Fruit fly (Drosophila melanogaster): ENCODE measurements around the gene CG16956.

CG16956 gene

DNA sequence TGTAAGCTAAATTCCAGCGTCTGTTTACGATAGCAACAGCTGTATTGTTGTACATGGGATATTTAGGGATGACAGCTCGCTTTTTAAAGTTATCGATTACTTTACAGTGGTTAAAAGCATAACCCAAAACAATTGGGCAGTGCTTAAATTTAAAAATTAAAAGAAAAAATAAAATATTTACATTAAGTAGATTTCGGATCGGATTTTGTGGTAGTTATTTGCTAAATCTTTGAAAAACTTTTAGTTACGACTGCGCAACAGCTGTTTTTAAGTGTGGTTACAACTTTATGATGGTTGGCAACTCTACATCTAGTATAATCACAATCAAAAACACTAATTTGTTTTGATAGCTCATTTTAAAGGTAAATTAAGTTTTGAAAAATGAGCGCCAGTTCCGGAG is 27.1 kb downstream of the CG16956 start, which contains the start of the genes Ing5 and CG7099:
Ing5 (minus strand) TSS at position 58 of the 400 bp plus-strand sequence.
CG7099 (plus strand) TSS at position 317 of the 400 bp plus-strand sequence.
- no peak for TF ChIP-seq EcR (GFP tag; optimal IDR thresholded peaks at IDR 0.05)
- TF ChIP-seq CG12605 (GFP tag; IDR thresholded peaks at IDR 0.05): peak; percentile 89
- peak; percentile 88 for TF ChIP-seq CG34367 (tag; optimal IDR thresholded peaks at IDR 0.05)
- no peak for TF ChIP-seq CG13204 (GFP tag; optimal IDR thresholded peaks at IDR 0.05)
- no peak for TF ChIP-seq CG14655 (GFP tag; optimal IDR thresholded peaks at IDR 0.05)
- TF ChIP-seq CG10348 (GFP tag; IDR thresholded peaks at IDR 0.05): peak; percentile 63
- peak; percentile 92 for TF ChIP-seq CG9948 (tag; optimal IDR thresholded peaks at IDR 0.05)
- peak; percentile 93 for TF ChIP-seq Pif1B (GFP tag; optimal IDR thresholded peaks at IDR 0.05)
- peak; percentile 89 for TF ChIP-seq CG8301 (tag; optimal IDR thresholded peaks at IDR 0.05)
- no peak for TF ChIP-seq D1 (tag; optimal IDR thresholded peaks at IDR 0.05)
- peak; percentile 94 for TF ChIP-seq CG17806 (tag; optimal IDR thresholded peaks at IDR 0.05)
- TF ChIP-seq CG8159 (tag; optimal IDR thresholded peaks at IDR 0.05): peak; percentile 93
- no peak for TF ChIP-seq Pif1A (GFP tag; optimal IDR thresholded peaks at IDR 0.05)
- TF ChIP-seq Snoo (tag; optimal IDR thresholded peaks at IDR 0.05): peak; percentile 95
- TF ChIP-seq fd96Ca (GFP tag; IDR thresholded peaks at IDR 0.05): peak; percentile 93
- peak; percentile 96 for TF ChIP-seq CG4496 (GFP tag; IDR thresholded peaks at IDR 0.05)
- peak; percentile 93 for TF ChIP-seq Ets98B (GFP tag; IDR thresholded peaks at IDR 0.05)
- peak; percentile 77 for TF ChIP-seq gl (tag; optimal IDR thresholded peaks at IDR 0.05)
- TF ChIP-seq rn (GFP tag; IDR thresholded peaks at IDR 0.05): peak; percentile 87
- peak; percentile 93 for TF ChIP-seq CG32121 (GFP tag; IDR thresholded peaks at IDR 0.05)
- TF ChIP-seq CG15710 (tag; optimal IDR thresholded peaks at IDR 0.05): peak; percentile 93

DNA sequence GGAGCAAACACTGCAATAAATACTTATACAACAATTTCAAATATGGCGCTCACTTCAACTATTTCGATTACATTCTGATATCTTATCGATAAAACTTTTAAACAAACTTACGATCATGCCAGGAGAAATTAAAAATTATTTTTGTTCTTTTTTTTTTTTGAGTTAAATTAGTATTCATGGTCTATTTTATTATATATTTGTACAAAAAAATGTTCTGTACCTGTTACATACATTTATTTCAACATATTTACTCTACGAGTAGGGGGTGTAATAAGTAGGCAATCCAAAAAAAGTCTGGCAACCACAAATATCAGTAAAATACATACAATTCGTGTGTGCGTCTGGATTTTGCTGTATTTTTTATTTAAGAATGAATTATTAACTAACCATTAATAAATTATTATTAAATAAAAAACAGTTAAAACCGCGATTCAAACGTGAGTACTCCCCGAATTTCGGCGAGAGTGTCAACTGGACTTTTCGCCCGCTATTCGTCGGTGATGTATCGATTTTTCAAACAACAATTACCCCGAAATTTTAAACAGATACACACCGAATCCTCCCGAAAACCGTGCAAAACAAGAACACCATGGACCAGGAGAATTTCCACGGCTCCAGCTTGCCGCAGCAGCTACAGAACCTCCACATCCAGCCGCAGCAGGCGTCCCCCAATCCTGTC is 31.9 kb downstream of the CG16956 start, which contains the start of gene loqs:
loqs (plus strand) TSS at position 302 of the 679 bp plus-strand sequence.
- TF ChIP-seq CG17806 (tag; optimal IDR thresholded peaks at IDR 0.05) (no peak), CG9948 (tag; optimal IDR thresholded peaks at IDR 0.05) (no peak), CG8159 (tag; optimal IDR thresholded peaks at IDR 0.05) (no peak), rn (GFP tag; IDR thresholded peaks at IDR 0.05) (no peak), CG34367 (tag; optimal IDR thresholded peaks at IDR 0.05) (no peak), gl (tag; optimal IDR thresholded peaks at IDR 0.05) (no peak), CG10348 (GFP tag; IDR thresholded peaks at IDR 0.05) (no peak), Pif1A (GFP tag; optimal IDR thresholded peaks at IDR 0.05) (no peak), CG15710 (tag; optimal IDR thresholded peaks at IDR 0.05) (no peak), fd96Ca (GFP tag; IDR thresholded peaks at IDR 0.05) (no peak), Ets98B (GFP tag; IDR thresholded peaks at IDR 0.05) (no peak; the same call in 1 of the 2 replicates)

- TF ChIP-seq CG12605 (GFP tag; IDR thresholded peaks at IDR 0.05) (no peak), CG4496 (GFP tag; IDR thresholded peaks at IDR 0.05) (no peak), Snoo (tag; optimal IDR thresholded peaks at IDR 0.05) (peak; percentile 57), rn (GFP tag; IDR thresholded peaks at IDR 0.05) (no peak), CG8159 (tag; optimal IDR thresholded peaks at IDR 0.05) (no peak), D1 (tag; optimal IDR thresholded peaks at IDR 0.05) (no peak), EcR (GFP tag; optimal IDR thresholded peaks at IDR 0.05) (no peak), Pif1A (GFP tag; optimal IDR thresholded peaks at IDR 0.05) (no peak), CG32121 (GFP tag; IDR thresholded peaks at IDR 0.05) (peak; percentile 36; the same call in 1 of the 2 replicates), CG8301 (tag; optimal IDR thresholded peaks at IDR 0.05) (no peak), CG14655 (GFP tag; optimal IDR thresholded peaks at IDR 0.05) (no peak), fd96Ca (GFP tag; IDR thresholded peaks at IDR 0.05) (0 out of 3 replicates have a peak, but pooled peaks have one; percentile 43), CG34367 (tag; optimal IDR thresholded peaks at IDR 0.05) (no peak), Ets98B (GFP tag; IDR thresholded peaks at IDR 0.05) (peak; percentile 34; the same call in 1 of the 2 replicates), CG15710 (tag; optimal IDR thresholded peaks at IDR 0.05) (peak; percentile 86), Pif1B (GFP tag; optimal IDR thresholded peaks at IDR 0.05) (no peak), CG17806 (tag; optimal IDR thresholded peaks at IDR 0.05) (peak; percentile 38), gl (tag; optimal IDR thresholded peaks at IDR 0.05) (no peak), CG10348 (GFP tag; IDR thresholded peaks at IDR 0.05) (0 out of 2 replicates have a peak, but pooled peaks have one; percentile 22), CG9948 (tag; optimal IDR thresholded peaks at IDR 0.05) (peak; percentile 58), CG13204 (GFP tag; optimal IDR thresholded peaks at IDR 0.05) (no peak)
Measured at dm6 chr2L:13378488-13378964, 35.8 kb downstream of the CG16956 start, which contains the start of the genes CG9302 and beta'COP. TSS of gene CG9302 (minus strand) at chr2L:13378538. TSS of gene beta'COP (plus strand) at chr2L:13378902.

- TF ChIP-seq Pif1A (GFP tag; optimal IDR thresholded peaks at IDR 0.05): no peak
- TF ChIP-seq CG14655 (GFP tag; optimal IDR thresholded peaks at IDR 0.05): no peak
- TF ChIP-seq CG8159 (tag; optimal IDR thresholded peaks at IDR 0.05): no peak
- TF ChIP-seq rn (GFP tag; IDR thresholded peaks at IDR 0.05): no peak
- no peak for TF ChIP-seq CG9948 (tag; optimal IDR thresholded peaks at IDR 0.05)
- TF ChIP-seq gl (tag; optimal IDR thresholded peaks at IDR 0.05): no peak
- no peak for TF ChIP-seq Ets98B (GFP tag; IDR thresholded peaks at IDR 0.05)
- no peak for TF ChIP-seq CG32121 (GFP tag; IDR thresholded peaks at IDR 0.05)
- no peak for TF ChIP-seq CG15710 (tag; optimal IDR thresholded peaks at IDR 0.05)
- TF ChIP-seq CG13204 (GFP tag; optimal IDR thresholded peaks at IDR 0.05): no peak
Measured at dm6 chr2L:13376086-13376485, 38.3 kb downstream of the CG16956 start.

DNA sequence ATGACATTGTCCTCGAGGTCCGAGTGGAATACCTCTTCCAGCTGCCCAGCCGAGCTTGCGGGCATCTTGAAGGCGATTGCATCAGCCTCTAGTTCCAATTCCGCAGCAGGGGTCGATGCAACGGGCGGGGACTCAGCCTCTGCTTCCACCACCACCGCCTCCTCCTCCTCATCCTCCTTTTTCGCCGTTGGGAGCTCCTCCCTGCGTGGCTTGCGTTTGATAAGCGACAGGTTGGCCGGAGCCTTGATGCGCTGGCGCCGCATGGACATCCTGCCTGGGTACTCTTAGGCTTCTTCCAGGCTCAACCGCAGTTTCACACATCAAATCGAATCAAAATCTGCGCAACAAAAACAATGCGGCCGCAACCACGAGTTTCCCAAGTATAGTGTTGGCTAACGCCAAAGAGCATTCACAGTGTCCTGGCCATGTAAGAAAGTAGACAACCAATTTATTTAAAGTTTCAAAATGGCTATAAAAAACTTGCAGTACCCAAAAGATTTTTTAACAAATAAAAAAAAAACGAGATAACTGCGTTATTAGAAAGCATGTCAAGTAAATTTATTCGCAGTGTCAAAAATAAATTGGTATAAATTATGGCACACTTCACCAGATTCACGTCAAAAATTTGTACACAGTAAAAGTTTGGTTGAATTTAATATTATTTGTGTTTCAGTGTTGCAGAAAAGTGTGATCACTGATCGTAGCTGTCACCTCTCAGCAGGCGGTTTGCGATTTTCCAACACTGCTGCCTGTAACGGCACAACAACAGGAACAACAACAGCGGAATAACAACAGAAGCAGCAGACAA is 40.7 kb downstream of the CG16956 start, which contains the start of the genes Bdp1 and CG6565:
Bdp1 (minus strand) TSS at position 456 of the 808 bp plus-strand sequence.
CG6565 (plus strand) TSS at position 585 of the 808 bp plus-strand sequence.
- TF ChIP-seq CG12605 (GFP tag; IDR thresholded peaks at IDR 0.05): peak; percentile 59
- peak; percentile 90 for TF ChIP-seq Ets98B (GFP tag; IDR thresholded peaks at IDR 0.05)
- TF ChIP-seq CG4496 (GFP tag; IDR thresholded peaks at IDR 0.05): peak; percentile 92
- peak; percentile 93 for TF ChIP-seq CG17806 (tag; optimal IDR thresholded peaks at IDR 0.05)
- TF ChIP-seq CG32121 (GFP tag; IDR thresholded peaks at IDR 0.05): peak; percentile 94
- TF ChIP-seq CG8301 (tag; optimal IDR thresholded peaks at IDR 0.05): peak; percentile 93
- peak; percentile 97 for TF ChIP-seq CG14655 (GFP tag; optimal IDR thresholded peaks at IDR 0.05)
- no peak for TF ChIP-seq Pif1A (GFP tag; optimal IDR thresholded peaks at IDR 0.05)
- TF ChIP-seq D1 (tag; optimal IDR thresholded peaks at IDR 0.05): no peak
- TF ChIP-seq CG15710 (tag; optimal IDR thresholded peaks at IDR 0.05): peak; percentile 96
- peak; percentile 90 for TF ChIP-seq rn (GFP tag; IDR thresholded peaks at IDR 0.05)
- peak; percentile 92 for TF ChIP-seq CG34367 (tag; optimal IDR thresholded peaks at IDR 0.05)
- peak; percentile 94 for TF ChIP-seq Pif1B (GFP tag; optimal IDR thresholded peaks at IDR 0.05)
- peak; percentile 90 for TF ChIP-seq CG10348 (GFP tag; IDR thresholded peaks at IDR 0.05)
- no peak for TF ChIP-seq CG13204 (GFP tag; optimal IDR thresholded peaks at IDR 0.05)
- TF ChIP-seq Snoo (tag; optimal IDR thresholded peaks at IDR 0.05): peak; percentile 96
- TF ChIP-seq CG8159 (tag; optimal IDR thresholded peaks at IDR 0.05): peak; percentile 96
- TF ChIP-seq EcR (GFP tag; optimal IDR thresholded peaks at IDR 0.05): no peak
- TF ChIP-seq fd96Ca (GFP tag; IDR thresholded peaks at IDR 0.05): peak; percentile 93
- peak; percentile 80 for TF ChIP-seq gl (tag; optimal IDR thresholded peaks at IDR 0.05)
- TF ChIP-seq CG9948 (tag; optimal IDR thresholded peaks at IDR 0.05): peak; percentile 97
